Worm (Caenorhabditis elegans) whole organism, L4 larva: ENCODE measurements around the gene F35G12.7.

Experiments used
- F37D6.2 ChIP-seq: sonication (generic microtip); optimal IDR thresholded peaks from 2 replicates; lab custom pipeline; 2016; ENCODE audit warnings: mild to moderate bottlenecking, missing genetic modification characterization, missing compliant biosample characterization
- F49E8.2 ChIP-seq: sonication (generic microtip); optimal IDR thresholded peaks from 2 replicates; lab custom pipeline; 2016; ENCODE audit warnings: missing compliant biosample characterization, mild to moderate bottlenecking, missing genetic modification characterization, borderline replicate concordance
- Y105C5A.15 ChIP-seq: fragments of 200-800 bp; sonication (Bioruptor generic); IDR thresholded peaks from 2 replicates; pipeline ENCODE4 v1.3.6; 2022; ENCODE audit warnings: missing genetic modification characterization, missing compliant biosample characterization
- Y48G9A.11 ChIP-seq: fragments of 200-800 bp; sonication (Bioruptor generic); IDR thresholded peaks from 2 replicates; pipeline ENCODE4 v1.3.6; 2022; ENCODE audit warnings: missing genetic modification reagents, missing genetic modification characterization, missing compliant biosample characterization
- Y5F2A.4 ChIP-seq: fragments of 200-800 bp; sonication (Bioruptor generic); optimal IDR thresholded peaks from 2 replicates; lab custom pipeline; 2018; ENCODE audit warnings: mild to moderate bottlenecking, missing genetic modification characterization, missing compliant biosample characterization
- ZK546.5 ChIP-seq, 2 experiments: sonication (generic microtip); optimal IDR thresholded peaks; 2 replicates each; lab custom pipeline; 2017; ENCODE audit warnings: missing biosample characterization in 2 of 2, missing genetic modification characterization in 2 of 2
- aha-1 ChIP-seq: fragments of 150-350 bp; peaks from one replicate; lab custom pipeline; 2014; ENCODE audit warnings: missing biosample characterization, missing genetic modification characterization
- aly-2 ChIP-seq: sonication (generic microtip); optimal IDR thresholded peaks from 2 replicates; lab custom pipeline; 2018; ENCODE audit warnings: missing biosample characterization, missing genetic modification characterization
- ama-1 ChIP-seq: fragments of 150-350 bp; optimal IDR thresholded peaks from 2 replicates; lab custom pipeline; 2014; ENCODE audit warnings: inconsistent platforms, mixed read lengths
- ceh-28 ChIP-seq: fragments of 150-350 bp; optimal IDR thresholded peaks from 2 replicates; lab custom pipeline; 2014; ENCODE audit warnings: missing biosample characterization, missing genetic modification reagents, missing genetic modification characterization
- ceh-82 ChIP-seq: sonication (generic microtip); optimal IDR thresholded peaks from 2 replicates; lab custom pipeline; 2017; ENCODE audit warnings: missing biosample characterization, missing genetic modification characterization
- ces-1 ChIP-seq: fragments of 150-350 bp; sonication (generic microtip); optimal IDR thresholded peaks from 4 replicates; lab custom pipeline; 2014; ENCODE audit warnings: missing biosample characterization, missing genetic modification reagents, missing genetic modification characterization
- ctbp-1 ChIP-seq: fragments of 200-800 bp; sonication (Bioruptor generic); IDR thresholded peaks from 2 replicates; pipeline ENCODE4 v1.3.6; 2022; ENCODE audit warnings: missing genetic modification reagents, missing genetic modification characterization, missing compliant biosample characterization
- daf-12 ChIP-seq: fragments of 150-350 bp; optimal IDR thresholded peaks from 2 replicates; lab custom pipeline; 2014; ENCODE audit warnings: missing biosample characterization, missing genetic modification reagents, missing genetic modification characterization
- daf-16 ChIP-seq, 3 experiments: sonication (generic microtip); optimal IDR thresholded peaks; 2 replicates each; lab custom pipeline; 2016 to 2017; ENCODE audit warnings: missing genetic modification characterization in 3 of 3, missing genetic modification reagents in 3 of 3, mild to moderate bottlenecking in 2 of 3, missing compliant biosample characterization in 2 of 3, missing biosample characterization in 1 of 3, moderate library complexity in 1 of 3
- daf-8 ChIP-seq: fragments of 200-800 bp; sonication (Bioruptor generic); IDR thresholded peaks from 2 replicates; pipeline ENCODE4 v1.3.6; 2022; ENCODE audit warnings: missing genetic modification characterization, missing compliant biosample characterization
- dmd-9 ChIP-seq: fragments of 200-800 bp; sonication (Bioruptor generic); IDR thresholded peaks from 2 replicates; pipeline ENCODE4 v1.3.6; 2022; ENCODE audit warnings: missing genetic modification reagents, missing genetic modification characterization, missing compliant biosample characterization
- fkh-10 ChIP-seq: fragments of 150-350 bp; optimal IDR thresholded peaks from 2 replicates; lab custom pipeline; 2014; ENCODE audit warnings: missing biosample characterization, missing genetic modification reagents, missing genetic modification characterization
- gei-8 ChIP-seq: fragments of 200-800 bp; sonication (Bioruptor generic); optimal IDR thresholded peaks from 2 replicates; lab custom pipeline; 2018; ENCODE audit warnings: mild to moderate bottlenecking, missing genetic modification characterization, missing compliant biosample characterization
- hif-1 ChIP-seq, 2 experiments: sonication (generic microtip); optimal IDR thresholded peaks; 2 replicates each; lab custom pipeline; 2016 to 2017; ENCODE audit warnings: missing compliant biosample characterization in 2 of 2, missing genetic modification characterization in 2 of 2, missing genetic modification reagents in 2 of 2, missing genotype in 2 of 2, mild to moderate bottlenecking in 1 of 2
- hmg-1.1 ChIP-seq: fragments of 200-800 bp; sonication (Bioruptor generic); IDR thresholded peaks from 2 replicates; pipeline ENCODE4 v1.3.6; 2022; ENCODE audit warnings: missing genetic modification reagents, missing genetic modification characterization, missing compliant biosample characterization
- lin-29 ChIP-seq: fragments of 200-800 bp; sonication (Bioruptor generic); IDR thresholded peaks from 2 replicates; pipeline ENCODE4 v1.3.6; 2022; ENCODE audit warnings: missing genetic modification reagents, missing genetic modification characterization, missing compliant biosample characterization
- lir-3 ChIP-seq: sonication (generic microtip); optimal IDR thresholded peaks from 2 replicates; lab custom pipeline; 2016; ENCODE audit warnings: mild to moderate bottlenecking, missing genetic modification characterization, missing compliant biosample characterization
- lsy-2 ChIP-seq, 2 experiments: fragments of 150-350 bp in 1 of 2; sonication (generic microtip) in 1 of 2; optimal IDR thresholded peaks; 2 replicates each; lab custom pipeline; 2014 to 2017; ENCODE audit warnings: missing biosample characterization in 2 of 2, missing genetic modification characterization in 2 of 2
- madf-5 ChIP-seq, 2 experiments: fragments of 200-800 bp; sonication (Bioruptor generic); IDR thresholded peaks; 2 replicates each; pipeline ENCODE4 v1.3.6; 2022; ENCODE audit warnings: missing compliant biosample characterization in 2 of 2, missing genetic modification characterization in 2 of 2
- mdl-1 ChIP-seq, 2 experiments: fragments of 150-350 bp in 1 of 2; sonication (generic microtip) in 1 of 2; optimal IDR thresholded peaks; 2 replicates each; lab custom pipeline; 2014 to 2017; ENCODE audit warnings: missing biosample characterization in 2 of 2, missing genetic modification characterization in 2 of 2
- mes-2 ChIP-seq: sonication (generic microtip); optimal IDR thresholded peaks from 2 replicates; lab custom pipeline; 2016; ENCODE audit warnings: missing genotype, mild to moderate bottlenecking, missing genetic modification characterization, missing compliant biosample characterization; ENCODE audit not compliant: poor library complexity, severe bottlenecking
- mxl-2 ChIP-seq: fragments of 200-800 bp; sonication (Bioruptor generic); conservative IDR thresholded peaks from 2 replicates; pipeline ENCODE4 v1.3.6; 2022; ENCODE audit warnings: missing genetic modification reagents, missing genetic modification characterization, missing compliant biosample characterization
- nhr-102 ChIP-seq: sonication (generic microtip); optimal IDR thresholded peaks from 2 replicates; lab custom pipeline; 2016; ENCODE audit warnings: mild to moderate bottlenecking, missing genetic modification characterization, moderate library complexity, missing compliant biosample characterization
- nhr-237 ChIP-seq: sonication (generic microtip); optimal IDR thresholded peaks from 2 replicates; lab custom pipeline; 2017; ENCODE audit warnings: missing biosample characterization, missing genetic modification characterization
- nhr-28 ChIP-seq: fragments of 150-350 bp; optimal IDR thresholded peaks from 2 replicates; lab custom pipeline; 2014; ENCODE audit warnings: missing biosample characterization, missing genetic modification characterization
- nhr-41 ChIP-seq: fragments of 200-800 bp; sonication (Bioruptor generic); IDR thresholded peaks from 2 replicates; pipeline ENCODE4 v1.3.6; 2022; ENCODE audit warnings: missing genetic modification reagents, missing genetic modification characterization, missing compliant biosample characterization
- nhr-42 ChIP-seq: fragments of 200-800 bp; sonication (Bioruptor generic); IDR thresholded peaks from 2 replicates; pipeline ENCODE4 v1.3.6; 2022; ENCODE audit warnings: missing genetic modification characterization, missing compliant biosample characterization
- nhr-48 ChIP-seq: sonication (generic microtip); optimal IDR thresholded peaks from 2 replicates; lab custom pipeline; 2016; ENCODE audit warnings: mild to moderate bottlenecking, missing genetic modification characterization, missing compliant biosample characterization
- nhr-6 ChIP-seq: fragments of 150-350 bp; optimal IDR thresholded peaks from 2 replicates; lab custom pipeline; 2014; ENCODE audit warnings: missing biosample characterization, missing genetic modification characterization
- nhr-76 ChIP-seq: fragments of 150-350 bp; optimal IDR thresholded peaks from 2 replicates; lab custom pipeline; 2014; ENCODE audit warnings: missing biosample characterization, missing genetic modification characterization
- nhr-77 ChIP-seq: fragments of 150-350 bp; optimal IDR thresholded peaks from 2 replicates; lab custom pipeline; 2014; ENCODE audit warnings: missing biosample characterization, missing genetic modification characterization
- php-3 ChIP-seq: fragments of 200-800 bp; sonication (Bioruptor generic); IDR thresholded peaks from 2 replicates; pipeline ENCODE4 v1.3.6; 2022; ENCODE audit warnings: missing genetic modification reagents, missing genetic modification characterization, missing compliant biosample characterization
- rbr-2 ChIP-seq: sonication (generic microtip); optimal IDR thresholded peaks from 2 replicates; lab custom pipeline; 2016; ENCODE audit warnings: missing genotype, missing genetic modification characterization, missing compliant biosample characterization
- saeg-2 ChIP-seq: fragments of 200-800 bp; sonication (Bioruptor generic); IDR thresholded peaks from 2 replicates; pipeline ENCODE4 v1.3.6; 2022; ENCODE audit warnings: missing genetic modification reagents, missing genetic modification characterization, missing compliant biosample characterization
- sdz-12 ChIP-seq: fragments of 200-800 bp; sonication (Bioruptor generic); optimal IDR thresholded peaks from 2 replicates; lab custom pipeline; 2018; ENCODE audit warnings: mild to moderate bottlenecking, missing genetic modification characterization, missing compliant biosample characterization
- tag-97 ChIP-seq: fragments of 200-800 bp; sonication (Bioruptor generic); IDR thresholded peaks from 2 replicates; pipeline ENCODE4 v1.3.6; 2022; ENCODE audit warnings: missing genetic modification characterization, missing compliant biosample characterization
- unc-62 ChIP-seq, 3 experiments: fragments of 150-350 bp in 1 of 3; sonication (generic microtip); optimal IDR thresholded peaks in 2 of 3; peaks in 1 of 3; 1 replicate in 1 of 3; 2 replicates in 2 of 3; lab custom pipeline; 2014 to 2017; ENCODE audit warnings: missing biosample characterization in 3 of 3, missing genetic modification characterization in 3 of 3, missing genetic modification reagents in 3 of 3, missing genotype in 1 of 3
- zfp-3 ChIP-seq: fragments of 200-800 bp; sonication (Bioruptor generic); conservative IDR thresholded peaks from 2 replicates; pipeline ENCODE4 v1.3.6; 2022; ENCODE audit warnings: missing genetic modification reagents, missing genetic modification characterization, missing compliant biosample characterization
- zip-2 ChIP-seq: fragments of 150-350 bp; optimal IDR thresholded peaks from 2 replicates; lab custom pipeline; 2014; ENCODE audit warnings: missing biosample characterization, missing genetic modification characterization
- ztf-11 ChIP-seq: fragments of 150-350 bp; optimal IDR thresholded peaks from 2 replicates; lab custom pipeline; 2014; ENCODE audit warnings: missing biosample characterization, missing genetic modification characterization

F35G12.7 gene

DNA sequence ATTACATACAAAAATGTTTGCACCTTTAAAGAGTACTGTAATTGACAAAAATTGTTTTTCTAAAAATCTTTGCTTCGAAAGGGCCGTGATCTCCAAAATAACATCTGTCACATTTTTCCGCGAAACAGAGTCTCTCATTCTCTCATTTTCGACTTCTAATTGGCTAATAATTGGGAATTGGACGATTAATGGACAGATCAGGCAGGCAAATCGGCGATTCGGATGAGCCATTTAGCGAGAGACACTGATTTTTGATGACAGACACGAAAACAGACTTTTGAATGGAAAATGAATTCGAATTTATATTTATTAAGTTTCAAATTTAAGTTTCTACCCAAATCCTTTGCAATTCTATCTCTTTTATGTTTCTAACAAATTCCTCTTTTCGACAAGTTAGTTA is 16.7 kb upstream of the F35G12.7 start:
- TF ChIP-seq nhr-42 (GFP tag; lab: Robert Waterston, UW) (no peak), F49E8.2 (no peak), dmd-9 (no peak), mdl-1 (tag; optimal IDR thresholded peaks at IDR 0.05; lab: Kevin White, UChicago) (no peak), nhr-48 (tag; lab: Kevin White, UChicago) (no peak), nhr-237 (tag; lab: Kevin White, UChicago) (no peak)

DNA sequence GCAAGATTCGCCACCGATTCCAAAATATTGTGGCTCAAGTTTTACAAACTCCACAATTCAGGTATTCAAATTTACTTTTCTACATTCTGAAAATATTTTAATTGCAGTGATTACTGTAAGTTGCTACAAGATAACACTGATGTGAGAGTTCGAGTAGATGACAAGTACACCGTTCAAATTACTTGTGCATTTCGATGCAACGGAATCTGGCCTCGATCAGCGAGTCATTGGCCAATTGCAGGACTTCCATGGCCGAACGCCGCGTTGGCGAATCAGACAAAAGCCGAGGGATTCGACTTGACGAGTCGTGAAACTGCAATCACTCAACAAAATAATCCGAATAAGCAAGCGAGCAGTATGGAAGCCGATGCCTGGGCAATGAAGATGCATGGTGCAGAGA is 14.2 kb upstream of the F35G12.7 start:
- TF ChIP-seq unc-62 (GFP tag; optimal IDR thresholded peaks at IDR 0.05 in 1 of 2; lab: Kevin White, UChicago) (peak in 1 of 2 experiments; percentile 95), unc-62 (tag; optimal IDR thresholded peaks at IDR 0.05; lab: Kevin White, UChicago) (no peak), mxl-2 (no peak), aha-1 (tag; lab: Kevin White, UChicago) (peak; percentile 74)

DNA sequence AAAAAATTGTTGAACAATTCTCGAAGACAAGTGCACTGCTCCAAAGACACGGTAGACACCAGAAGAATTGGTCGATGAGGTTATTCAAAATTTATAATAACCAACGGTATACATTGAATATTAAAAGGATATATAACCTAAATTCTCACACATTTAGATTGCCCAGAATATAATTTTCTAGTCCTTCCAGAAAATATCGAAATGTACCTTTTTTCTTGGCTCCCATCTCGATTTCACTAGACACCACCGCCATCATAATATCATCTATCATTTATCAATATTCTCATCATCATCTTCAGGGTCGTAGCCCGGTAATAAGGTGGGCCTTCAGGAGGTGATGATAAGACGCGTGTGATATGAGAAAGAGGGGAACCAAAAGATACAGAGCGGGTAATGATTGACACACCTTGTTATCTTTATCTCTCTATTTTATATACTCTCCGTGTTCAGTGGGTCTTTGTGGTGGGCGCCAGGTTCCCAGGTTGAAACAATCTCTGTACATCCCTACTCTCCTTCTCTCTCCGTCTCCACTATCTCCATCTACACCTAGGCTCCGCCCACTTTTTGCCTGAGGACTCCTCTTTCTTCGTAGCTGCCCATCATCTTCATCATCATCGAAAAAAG is 13.1 kb upstream of the F35G12.7 start, which contains the start of gene mab-21:
Gene mab-21, plus strand, starts transcription at position 615 of the 624 bp plus-strand sequence.
- TF ChIP-seq php-3 (GFP tag; lab: Robert Waterston, UW) (no peak), F49E8.2 (no peak), nhr-28 (peak; percentile 57), hmg-1.1 (no peak), madf-5 (GFP tag; IDR thresholded peaks at IDR 0.05; lab: Robert Waterston, UW) (no peak), unc-62 (GFP tag; optimal IDR thresholded peaks at IDR 0.05 in 1 of 2; lab: Kevin White, UChicago) (peak in 1 of 2 experiments; percentile 92), unc-62 (tag; optimal IDR thresholded peaks at IDR 0.05; lab: Kevin White, UChicago) (no peak), ceh-28 (no peak), ztf-11 (tag; lab: Kevin White, UChicago) (no peak), ceh-82 (tag; lab: Kevin White, UChicago) (no peak), Y5F2A.4 (GFP tag; lab: Kevin White, UChicago) (no peak), Y48G9A.11 (GFP tag; lab: Robert Waterston, UW) (no peak), zfp-3 (GFP tag; lab: Robert Waterston, UW) (no peak), ZK546.5 (tag; optimal IDR thresholded peaks at IDR 0.05; lab: Kevin White, UChicago) (no peak), lir-3 (no peak), nhr-6 (no peak), rbr-2 (tag; lab: Kevin White, UChicago) (no peak), mes-2 (tag; lab: Kevin White, UChicago) (no peak), lin-29 (GFP tag; lab: Robert Waterston, UW) (no peak), fkh-10 (GFP tag; lab: Kevin White, UChicago) (no peak), daf-16 (GFP tag; optimal IDR thresholded peaks at IDR 0.05; lab: Kevin White, UChicago) (peak in 1 of 2 experiments; percentile 9), daf-16 (tag; optimal IDR thresholded peaks at IDR 0.05; lab: Kevin White, UChicago) (no peak), aha-1 (tag; lab: Kevin White, UChicago) (peak; percentile 73), nhr-237 (tag; lab: Kevin White, UChicago) (no peak), ama-1 (no peak), daf-12 (tag; lab: Kevin White, UChicago) (no peak), F37D6.2 (tag; lab: Kevin White, UChicago) (no peak), nhr-41 (GFP tag; lab: Robert Waterston, UW) (no peak), nhr-77 (tag; lab: Kevin White, UChicago) (no peak), aly-2 (tag; lab: Kevin White, UChicago) (no peak), gei-8 (no peak), ctbp-1 (no peak), zip-2 (tag; lab: Kevin White, UChicago) (no peak), hif-1 (tag; optimal IDR thresholded peaks at IDR 0.05; lab: Kevin White, UChicago) (no peak), nhr-76 (no peak), daf-8 (GFP tag; lab: Robert Waterston, UW) (no peak), nhr-102 (no peak), lsy-2 (tag; optimal IDR thresholded peaks at IDR 0.05; lab: Kevin White, UChicago) (peak in 1 of 2 experiments; percentile 13), ces-1 (GFP tag; lab: Kevin White, UChicago) (no peak), sdz-12 (GFP tag; lab: Kevin White, UChicago) (no peak), tag-97 (GFP tag; lab: Robert Waterston, UW) (no peak), saeg-2 (GFP tag; lab: Robert Waterston, UW) (no peak), mdl-1 (tag; optimal IDR thresholded peaks at IDR 0.05; lab: Kevin White, UChicago) (no peak), Y105C5A.15 (GFP tag; lab: Robert Waterston, UW) (no peak)
